Fruit fly (Drosophila melanogaster): ENCODE results near the gene rin.

dm6 chr3R:13684569-13685402 lies 38.0 kb downstream of the rin start:
- TF ChIP-seq Myc (optimal IDR thresholded peaks at IDR 0.05) (no peak), ttk (optimal IDR thresholded peaks at IDR 0.05) (no peak)

Data from Kc167 (cell line).